Fruit fly (Drosophila melanogaster) whole organism, pupa: Measurements from ENCODE around the gene CG13064.
A peak's percentile ranks its signal among the peaks of the same experiment; 100 is the strongest.

Source experiments
- CG10348 ChIP-seq: fragments of 200-800 bp; sonication (Bioruptor generic); IDR thresholded peaks from 2 replicates; pipeline ENCODE4 v1.3.6; 2022; ENCODE audit warnings: missing biosample characterization, missing genetic modification characterization
- CG12605 ChIP-seq: fragments of 200-800 bp; sonication (Bioruptor generic); IDR thresholded peaks from 2 replicates; pipeline ENCODE4 v1.3.6; 2022; ENCODE audit warnings: missing biosample characterization, missing genetic modification characterization
- CG13204 ChIP-seq: fragments of 200-800 bp; sonication (Bioruptor generic); optimal IDR thresholded peaks from 2 replicates; lab custom pipeline; 2018; ENCODE audit warnings: missing biosample characterization, mild to moderate bottlenecking, missing genetic modification characterization, moderate library complexity
- CG14655 ChIP-seq: fragments of 200-800 bp; sonication (Bioruptor generic); optimal IDR thresholded peaks from 3 replicates; lab custom pipeline; 2017; ENCODE audit warnings: mild to moderate bottlenecking, missing biosample characterization, missing genetic modification reagents, missing genetic modification characterization
- CG15710 ChIP-seq: fragments of 200-800 bp; sonication (Bioruptor generic); optimal IDR thresholded peaks from 2 replicates; lab custom pipeline; 2018; ENCODE audit warnings: missing biosample characterization, mild to moderate bottlenecking, missing genetic modification characterization, moderate library complexity
- CG17806 ChIP-seq: fragments of 200-800 bp; sonication (Bioruptor generic); optimal IDR thresholded peaks from 2 replicates; lab custom pipeline; 2018; ENCODE audit warnings: missing biosample characterization, mild to moderate bottlenecking, missing genetic modification characterization, moderate library complexity
- CG32121 ChIP-seq: fragments of 200-800 bp; sonication (Bioruptor generic); IDR thresholded peaks from 2 replicates; pipeline ENCODE4 v1.3.6; 2022; ENCODE audit warnings: missing biosample characterization, missing genetic modification characterization
- CG34367 ChIP-seq: fragments of 200-800 bp; sonication (Bioruptor generic); optimal IDR thresholded peaks from 2 replicates; lab custom pipeline; 2018; ENCODE audit warnings: missing biosample characterization, mild to moderate bottlenecking, missing genetic modification characterization
- CG4496 ChIP-seq: fragments of 200-800 bp; sonication (Bioruptor generic); IDR thresholded peaks from 3 replicates; pipeline ENCODE4 v1.3.6; 2022; ENCODE audit warnings: missing biosample characterization, missing genetic modification characterization
- CG8159 ChIP-seq: fragments of 200-800 bp; sonication (Bioruptor generic); optimal IDR thresholded peaks from 3 replicates; lab custom pipeline; 2018; ENCODE audit warnings: missing biosample characterization, mild to moderate bottlenecking, missing genetic modification characterization, moderate library complexity
- CG8301 ChIP-seq: fragments of 200-800 bp; sonication (Bioruptor generic); optimal IDR thresholded peaks from 2 replicates; lab custom pipeline; 2018; ENCODE audit warnings: missing biosample characterization, mild to moderate bottlenecking, missing genetic modification characterization
- CG9948 ChIP-seq: fragments of 200-800 bp; sonication (Bioruptor generic); optimal IDR thresholded peaks from 2 replicates; lab custom pipeline; 2018; ENCODE audit warnings: missing biosample characterization, mild to moderate bottlenecking, missing genetic modification characterization, moderate library complexity
- D1 ChIP-seq: fragments of 200-800 bp; sonication (Bioruptor generic); optimal IDR thresholded peaks from 2 replicates; lab custom pipeline; 2018; ENCODE audit warnings: missing biosample characterization, mild to moderate bottlenecking, missing genetic modification characterization, moderate library complexity
- EcR ChIP-seq: fragments of 200-800 bp; sonication (Bioruptor generic); optimal IDR thresholded peaks from 3 replicates; lab custom pipeline; 2019; ENCODE audit warnings: missing biosample characterization, missing genetic modification characterization, mild to moderate bottlenecking, moderate library complexity, missing genetic modification reagents
- Ets98B ChIP-seq: fragments of 200-800 bp; sonication (Bioruptor generic); IDR thresholded peaks from 2 replicates; pipeline ENCODE4 v1.3.6; 2022; ENCODE audit warnings: missing biosample characterization, missing genetic modification characterization
- Pif1A ChIP-seq: fragments of 200-800 bp; sonication (Bioruptor generic); optimal IDR thresholded peaks from 3 replicates; lab custom pipeline; 2016; ENCODE audit warnings: missing biosample characterization, missing genetic modification characterization
- Pif1B ChIP-seq: fragments of 200-800 bp; sonication (Bioruptor generic); optimal IDR thresholded peaks from 3 replicates; lab custom pipeline; 2016; ENCODE audit warnings: missing biosample characterization, missing genetic modification characterization
- Snoo ChIP-seq: fragments of 200-800 bp; sonication (Bioruptor generic); optimal IDR thresholded peaks from 3 replicates; lab custom pipeline; 2017; ENCODE audit warnings: missing biosample characterization, mild to moderate bottlenecking, missing genetic modification characterization, inconsistent platforms
- fd96Ca ChIP-seq: fragments of 200-800 bp; sonication (Bioruptor generic); IDR thresholded peaks from 3 replicates; pipeline ENCODE4 v1.3.6; 2022; ENCODE audit warnings: missing biosample characterization, missing genetic modification characterization
- gl ChIP-seq: fragments of 200-800 bp; sonication (Bioruptor generic); optimal IDR thresholded peaks from 2 replicates; lab custom pipeline; 2018; ENCODE audit warnings: missing biosample characterization, mild to moderate bottlenecking, missing genetic modification characterization
- rn ChIP-seq: fragments of 200-800 bp; sonication (Bioruptor generic); IDR thresholded peaks from 2 replicates; pipeline ENCODE4 v1.3.6; 2022; ENCODE audit warnings: missing biosample characterization, missing genetic modification characterization

The CG13064 gene

dm6 chr3L:16277135-16277534 is 3.1 kb upstream of the CG13064 start, which contains the start of gene CG13065:
Gene CG13065 (plus strand): TSS chr3L:16277435.
- no peak for TF ChIP-seq CG17806 (tag; lab: Kevin White, UChicago)
- no peak for TF ChIP-seq D1 (tag; lab: Kevin White, UChicago)
- TF ChIP-seq Snoo (tag; lab: Kevin White, UChicago) = no peak
- TF ChIP-seq CG32121 (GFP tag; lab: Robert Waterston, UW) = no peak
- no peak for TF ChIP-seq Ets98B (GFP tag; lab: Robert Waterston, UW)
- TF ChIP-seq Pif1B (GFP tag; lab: Kevin White, UChicago) = no peak
- TF ChIP-seq CG34367 (tag; lab: Kevin White, UChicago) = no peak
- TF ChIP-seq gl (tag; lab: Kevin White, UChicago) = no peak
- TF ChIP-seq CG9948 (tag; lab: Kevin White, UChicago) = no peak
- TF ChIP-seq CG4496 = no peak
- TF ChIP-seq EcR = no peak
- TF ChIP-seq CG8301 (tag; lab: Kevin White, UChicago) = no peak
- TF ChIP-seq CG14655 (GFP tag; lab: Kevin White, UChicago) = no peak

- TF ChIP-seq CG12605 (GFP tag; lab: Robert Waterston, UW) = no peak
- no peak for TF ChIP-seq rn (GFP tag; lab: Robert Waterston, UW)
- no peak for TF ChIP-seq D1 (tag; lab: Kevin White, UChicago)
- no peak for TF ChIP-seq CG10348 (GFP tag; lab: Robert Waterston, UW)
- TF ChIP-seq gl (tag; lab: Kevin White, UChicago) = no peak
- TF ChIP-seq Snoo (tag; lab: Kevin White, UChicago) = no peak
Observed at dm6 chr3L:16279171-16279570, 1.0 kb upstream of the CG13064 start, which contains the start of gene CG13050. Gene CG13050 (minus strand): TSS chr3L:16279271.

dm6 chr3L:16281880-16282556 is 1.8 kb downstream of the CG13064 start, which contains the start of gene CG13049:
Gene CG13049 (minus strand): TSS chr3L:16281930.
- TF ChIP-seq CG15710 = no peak

DNA sequence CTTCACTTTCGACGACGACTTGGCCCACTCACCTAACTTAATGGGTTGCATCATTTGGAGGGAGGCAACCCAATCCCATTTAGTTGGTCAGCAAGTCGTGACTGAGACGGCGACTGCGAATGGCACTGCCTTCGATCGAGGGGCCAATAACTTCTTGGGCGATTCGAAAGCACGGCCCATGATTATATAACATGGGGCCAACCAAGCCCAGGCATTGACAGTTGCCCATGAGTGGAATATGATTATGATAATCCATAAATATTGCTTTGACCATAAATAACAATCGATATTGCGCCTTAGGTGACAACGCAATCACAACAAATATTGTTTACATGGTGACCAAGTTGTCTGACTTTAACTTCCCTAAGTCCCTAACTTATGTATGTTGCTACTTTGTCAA is 3.6 kb downstream of the CG13064 start, which contains the start of gene CG13048:
TSS of gene CG13048 (minus strand) at position 101 of the 400 bp plus-strand sequence.
- 0 out of 2 replicates have a peak, but pooled peaks have one; percentile 16 for TF ChIP-seq CG10348 (GFP tag; lab: Robert Waterston, UW)
- TF ChIP-seq fd96Ca (GFP tag; lab: Robert Waterston, UW) = no peak
- no peak for TF ChIP-seq Pif1A (GFP tag; lab: Kevin White, UChicago)
- TF ChIP-seq CG8159 (tag; lab: Kevin White, UChicago) = no peak
- TF ChIP-seq CG8301 (tag; lab: Kevin White, UChicago) = no peak

DNA sequence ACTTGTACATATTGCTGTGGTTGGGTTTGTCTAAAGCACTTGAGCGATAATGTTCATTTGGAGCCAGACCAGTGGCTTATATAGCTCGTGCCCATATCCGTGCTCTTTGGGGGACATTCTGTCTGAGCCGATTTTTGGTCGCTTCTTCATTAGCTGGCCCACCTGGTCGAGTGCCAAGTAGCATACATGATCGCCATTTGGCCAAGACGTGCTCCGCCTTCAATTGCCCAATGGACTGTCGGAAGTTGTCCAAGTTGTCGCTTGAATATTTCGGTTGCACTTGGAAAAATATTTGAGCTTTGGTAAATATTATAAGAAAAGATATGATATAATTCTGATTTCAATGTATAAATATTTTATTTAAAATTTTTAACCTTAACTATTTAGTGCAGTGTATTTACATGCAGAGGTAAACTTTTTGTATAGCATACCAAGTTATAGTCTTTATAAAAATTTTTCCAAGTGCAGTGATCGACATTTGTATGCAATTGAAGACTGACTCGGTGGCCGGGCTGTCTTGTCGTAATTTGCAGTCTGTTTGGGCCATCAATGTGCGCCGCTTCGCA is 5.2 kb downstream of the CG13064 start, which contains the start of gene CG13047:
TSS of gene CG13047 (minus strand) at position 51 of the 566 bp plus-strand sequence.
- TF ChIP-seq gl (tag; lab: Kevin White, UChicago) = no peak
- no peak for TF ChIP-seq CG13204 (GFP tag; lab: Kevin White, UChicago)
- TF ChIP-seq D1 (tag; lab: Kevin White, UChicago) = no peak
- peak; percentile 17 for TF ChIP-seq CG14655 (GFP tag; lab: Kevin White, UChicago)
- peak; percentile 52 for TF ChIP-seq CG9948 (tag; lab: Kevin White, UChicago)
- TF ChIP-seq CG32121 (GFP tag; lab: Robert Waterston, UW) = no peak
- 0 out of 3 replicates have a peak, but pooled peaks have one; percentile 17 for TF ChIP-seq CG4496
- peak; percentile 33 for TF ChIP-seq CG17806 (tag; lab: Kevin White, UChicago)
- peak; percentile 55 for TF ChIP-seq CG8159 (tag; lab: Kevin White, UChicago)
- TF ChIP-seq CG15710 = peak; percentile 29
- TF ChIP-seq Snoo (tag; lab: Kevin White, UChicago) = no peak
- TF ChIP-seq CG34367 (tag; lab: Kevin White, UChicago) = peak; percentile 1
- no peak for TF ChIP-seq Pif1B (GFP tag; lab: Kevin White, UChicago)
- TF ChIP-seq fd96Ca (GFP tag; lab: Robert Waterston, UW) = no peak
- no peak for TF ChIP-seq CG8301 (tag; lab: Kevin White, UChicago)

DNA sequence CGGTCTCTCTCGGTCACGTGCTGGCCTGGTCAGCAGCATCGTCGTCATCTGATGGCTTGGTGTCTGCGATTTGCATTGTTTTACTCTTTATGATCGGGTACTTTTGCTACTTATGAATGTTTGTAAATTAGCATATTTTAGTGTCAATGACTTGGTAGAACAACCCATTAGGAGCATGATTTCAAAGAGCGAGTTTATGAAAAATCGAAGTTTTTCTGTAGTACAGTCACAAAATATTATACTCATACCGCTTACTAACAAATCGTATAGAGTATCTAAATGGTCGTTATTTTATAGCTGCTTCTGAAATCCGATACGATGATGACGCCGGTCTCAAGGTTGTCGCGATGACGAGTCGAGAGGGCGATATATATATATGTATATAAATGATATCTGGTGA is 6.1 kb downstream of the CG13064 start:
- TF ChIP-seq CG13204 (GFP tag; lab: Kevin White, UChicago) (peak; percentile 33), CG15710 (peak; percentile 86), D1 (tag; lab: Kevin White, UChicago) (peak; percentile 62), fd96Ca (GFP tag; lab: Robert Waterston, UW) (no peak), gl (tag; lab: Kevin White, UChicago) (peak; percentile 53), CG32121 (GFP tag; lab: Robert Waterston, UW) (no peak), Snoo (tag; lab: Kevin White, UChicago) (peak; percentile 7), CG17806 (tag; lab: Kevin White, UChicago) (peak; percentile 76), EcR (peak; percentile 87), CG34367 (tag; lab: Kevin White, UChicago) (peak; percentile 67), CG9948 (tag; lab: Kevin White, UChicago) (peak; percentile 70), CG4496 (no peak), CG10348 (GFP tag; lab: Robert Waterston, UW) (no peak), CG12605 (GFP tag; lab: Robert Waterston, UW) (no peak), Pif1B (GFP tag; lab: Kevin White, UChicago) (peak; percentile 56), CG8159 (tag; lab: Kevin White, UChicago) (peak; percentile 89), CG14655 (GFP tag; lab: Kevin White, UChicago) (peak; percentile 27), CG8301 (tag; lab: Kevin White, UChicago) (no peak), Pif1A (GFP tag; lab: Kevin White, UChicago) (peak; percentile 65)
